Worm (Caenorhabditis elegans): Measurements from ENCODE around the gene cyp-33C9.

DNA sequence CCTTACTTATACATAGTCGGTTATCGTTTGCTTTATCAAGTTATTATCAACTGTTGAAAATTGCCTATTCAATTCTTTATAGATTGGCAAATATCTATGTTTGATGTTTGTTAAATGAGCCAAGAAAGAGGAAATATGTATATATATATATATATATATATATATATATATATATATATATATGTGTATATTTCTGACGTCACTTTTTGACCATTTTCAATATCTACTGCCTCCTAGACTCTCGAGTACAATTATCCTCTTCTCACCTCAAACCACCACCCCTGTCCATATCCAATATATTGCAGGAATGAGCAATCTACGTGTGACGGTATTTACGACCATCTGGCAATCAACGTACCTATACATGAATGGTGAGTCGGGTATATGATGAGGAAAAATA, 49.5 kb downstream of the cyp-33C9 start, which contains the start of gene F59D6.1:
- TF ChIP-seq ztf-11 (tag; optimal IDR thresholded peaks at IDR 0.05) (no peak), pha-4 (tag; optimal IDR thresholded peaks at IDR 0.05) (no peak), elt-3 (tag; optimal IDR thresholded peaks at IDR 0.05) (no peak), unc-62 (GFP tag; optimal IDR thresholded peaks at IDR 0.05) (no peak), bed-3 (GFP tag; optimal IDR thresholded peaks at IDR 0.05) (no peak), lin-13 (tag; optimal IDR thresholded peaks at IDR 0.05) (no peak), snpc-4 (tag; optimal IDR thresholded peaks at IDR 0.05) (no peak), unc-120 (tag; optimal IDR thresholded peaks at IDR 0.05; ENCODE audit: poor library complexity, severe bottlenecking) (no peak)

Measured in whole organism, mixed stage, embryonic.